Worm (Caenorhabditis elegans) whole organism, L4 larva: ENCODE data around the gene act-2.

Source experiments
- F26F4.8 ChIP-seq: fragments of 200-800 bp; sonication (Bioruptor generic); conservative IDR thresholded peaks from 2 replicates; pipeline ENCODE4 v1.3.6; 2022; ENCODE audit warnings: missing genetic modification characterization, missing compliant biosample characterization
- ceh-20 ChIP-seq: fragments of 200-800 bp; sonication (Bioruptor generic); IDR thresholded peaks from 2 replicates; pipeline ENCODE4 v1.3.6; 2022; ENCODE audit warnings: missing genetic modification reagents, missing genetic modification characterization, missing compliant biosample characterization
- cey-2 ChIP-seq: sonication (generic microtip); optimal IDR thresholded peaks from 3 replicates; lab custom pipeline; 2017; ENCODE audit warnings: missing genetic modification characterization, mild to moderate bottlenecking, missing compliant biosample characterization, antibody characterized with exemption, borderline replicate concordance; ENCODE audit not compliant: insufficient read depth
- daf-19 ChIP-seq: fragments of 200-800 bp; sonication (Bioruptor generic); conservative IDR thresholded peaks from 2 replicates; pipeline ENCODE4 v1.3.6; 2022; ENCODE audit warnings: missing genetic modification characterization, missing compliant biosample characterization
- fkh-10 ChIP-seq: fragments of 150-350 bp; optimal IDR thresholded peaks from 2 replicates; lab custom pipeline; 2014; ENCODE audit warnings: missing biosample characterization, missing genetic modification reagents, missing genetic modification characterization
- hmg-1.1 ChIP-seq: fragments of 200-800 bp; sonication (Bioruptor generic); IDR thresholded peaks from 2 replicates; pipeline ENCODE4 v1.3.6; 2022; ENCODE audit warnings: missing genetic modification reagents, missing genetic modification characterization, missing compliant biosample characterization
- lsy-2 ChIP-seq, 2 experiments: fragments of 150-350 bp in 1 of 2; sonication (generic microtip) in 1 of 2; optimal IDR thresholded peaks; 2 replicates each; lab custom pipeline; 2014 to 2017; ENCODE audit warnings: missing biosample characterization in 2 of 2, missing genetic modification characterization in 2 of 2
- nhr-11 ChIP-seq: fragments of 150-350 bp; optimal IDR thresholded peaks from 2 replicates; lab custom pipeline; 2014; ENCODE audit warnings: missing biosample characterization, missing genetic modification characterization
- nhr-25 ChIP-seq: sonication (generic microtip); optimal IDR thresholded peaks from 2 replicates; lab custom pipeline; 2017; ENCODE audit warnings: missing genetic modification characterization, mild to moderate bottlenecking, missing compliant biosample characterization, antibody characterized with exemption, moderate library complexity, borderline replicate concordance; ENCODE audit not compliant: insufficient read depth
- nhr-77 ChIP-seq: fragments of 150-350 bp; optimal IDR thresholded peaks from 2 replicates; lab custom pipeline; 2014; ENCODE audit warnings: missing biosample characterization, missing genetic modification characterization
- skn-1 ChIP-seq: fragments of 150-350 bp; optimal IDR thresholded peaks from 2 replicates; lab custom pipeline; 2014; ENCODE audit warnings: missing biosample characterization, missing genetic modification characterization
- unc-39 ChIP-seq: sonication (generic microtip); optimal IDR thresholded peaks from 2 replicates; lab custom pipeline; 2017; ENCODE audit warnings: missing biosample characterization, missing genetic modification characterization
- unc-62 ChIP-seq, 3 experiments: fragments of 150-350 bp in 1 of 3; sonication (generic microtip); optimal IDR thresholded peaks in 2 of 3; peaks in 1 of 3; 1 replicate in 1 of 3; 2 replicates in 2 of 3; lab custom pipeline; 2014 to 2017; ENCODE audit warnings: missing biosample characterization in 3 of 3, missing genetic modification characterization in 3 of 3, missing genetic modification reagents in 3 of 3, missing genotype in 1 of 3
- ztf-7 ChIP-seq: fragments of 150-350 bp; optimal IDR thresholded peaks from 2 replicates; lab custom pipeline; 2014; ENCODE audit warnings: missing biosample characterization, missing genetic modification characterization

ce11 chrV:11059180-11059579 is 18.8 kb downstream of the act-2 start, which contains the start of gene T04C12.1:
- no peak for TF ChIP-seq F26F4.8
- no peak for TF ChIP-seq unc-39
- no peak for TF ChIP-seq fkh-10
- TF ChIP-seq cey-2 (tag; lab: Kevin White, UChicago) = no peak
- no peak for TF ChIP-seq ztf-7 (tag; lab: Kevin White, UChicago)
- no peak for TF ChIP-seq unc-62 (GFP tag; optimal IDR thresholded peaks at IDR 0.05 in 1 of 2; lab: Kevin White, UChicago)
- no peak for TF ChIP-seq unc-62 (tag; optimal IDR thresholded peaks at IDR 0.05; lab: Kevin White, UChicago)
- no peak for TF ChIP-seq ceh-20 (GFP tag; lab: Robert Waterston, UW)
- no peak for TF ChIP-seq daf-19 (GFP tag; lab: Robert Waterston, UW)
- no peak for TF ChIP-seq nhr-25 (tag; lab: Kevin White, UChicago)
- no peak for TF ChIP-seq lsy-2 (tag; optimal IDR thresholded peaks at IDR 0.05; lab: Kevin White, UChicago)
- TF ChIP-seq skn-1 (tag; lab: Kevin White, UChicago) = no peak
- TF ChIP-seq hmg-1.1 (GFP tag; lab: Robert Waterston, UW) = no peak
- no peak for TF ChIP-seq nhr-77
- TF ChIP-seq nhr-11 (tag; lab: Kevin White, UChicago) = no peak
